Worm (Caenorhabditis elegans) whole organism, late embryonic: ENCODE data around the gene xnd-1.

ENCODE experiments used
- C38D4.7 ChIP-seq: fragments of 200-800 bp; sonication (Bioruptor generic); optimal IDR thresholded peaks from 2 replicates; lab custom pipeline; 2018; ENCODE audit warnings: mild to moderate bottlenecking, missing genetic modification characterization, moderate library complexity, missing compliant biosample characterization
- F13H6.1 ChIP-seq: sonication (generic microtip); optimal IDR thresholded peaks from 2 replicates; lab custom pipeline; 2016; ENCODE audit warnings: missing genetic modification characterization, missing compliant biosample characterization
- Y22D7AL.16 ChIP-seq: sonication (generic microtip); optimal IDR thresholded peaks from 2 replicates; lab custom pipeline; 2016; ENCODE audit warnings: missing genetic modification characterization, missing compliant biosample characterization
- ama-1 ChIP-seq: fragments of 150-350 bp; optimal IDR thresholded peaks from 2 replicates; lab custom pipeline; 2014
- ceh-14 ChIP-seq: sonication (generic microtip); optimal IDR thresholded peaks from 2 replicates; lab custom pipeline; 2016; ENCODE audit warnings: missing genotype, missing genetic modification characterization, missing compliant biosample characterization
- ceh-18 ChIP-seq: sonication (generic microtip); optimal IDR thresholded peaks from 2 replicates; lab custom pipeline; 2016; ENCODE audit warnings: missing genetic modification characterization, missing compliant biosample characterization
- ceh-19 ChIP-seq: fragments of 200-800 bp; sonication (Bioruptor generic); optimal IDR thresholded peaks from 2 replicates; lab custom pipeline; 2018; ENCODE audit warnings: mild to moderate bottlenecking, missing genetic modification characterization, missing compliant biosample characterization
- ceh-2 ChIP-seq: sonication (generic microtip); optimal IDR thresholded peaks from 2 replicates; lab custom pipeline; 2016; ENCODE audit warnings: missing genotype, missing genetic modification characterization, missing compliant biosample characterization
- ceh-22 ChIP-seq: sonication (generic microtip); optimal IDR thresholded peaks from 2 replicates; lab custom pipeline; 2017; ENCODE audit warnings: missing biosample characterization, missing genetic modification characterization
- ceh-24 ChIP-seq: sonication (generic microtip); optimal IDR thresholded peaks from 2 replicates; lab custom pipeline; 2016; ENCODE audit warnings: mild to moderate bottlenecking, missing genetic modification characterization, missing compliant biosample characterization
- ceh-31 ChIP-seq: sonication (generic microtip); optimal IDR thresholded peaks from 2 replicates; lab custom pipeline; 2016; ENCODE audit warnings: missing genetic modification characterization, missing compliant biosample characterization
- ceh-34 ChIP-seq: sonication (generic microtip); optimal IDR thresholded peaks from 2 replicates; lab custom pipeline; 2016; ENCODE audit warnings: mild to moderate bottlenecking, missing genetic modification characterization, missing compliant biosample characterization
- ceh-6 ChIP-seq: fragments of 200-800 bp; sonication (Bioruptor generic); optimal IDR thresholded peaks from 2 replicates; lab custom pipeline; 2018; ENCODE audit warnings: mild to moderate bottlenecking, missing genetic modification characterization, missing compliant biosample characterization
- ceh-9 ChIP-seq: sonication (generic microtip); optimal IDR thresholded peaks from 2 replicates; lab custom pipeline; 2016; ENCODE audit warnings: mild to moderate bottlenecking, missing genetic modification characterization, inconsistent platforms, missing compliant biosample characterization
- dmd-4 ChIP-seq: sonication (generic microtip); optimal IDR thresholded peaks from 2 replicates; lab custom pipeline; 2016; ENCODE audit warnings: borderline replicate concordance, missing genetic modification characterization, missing compliant biosample characterization
- dve-1 ChIP-seq: sonication (generic microtip); optimal IDR thresholded peaks from 2 replicates; lab custom pipeline; 2017; ENCODE audit warnings: antibody characterized with exemption, mild to moderate bottlenecking, missing genetic modification characterization, missing compliant biosample characterization
- elt-2 ChIP-seq: sonication (generic microtip); optimal IDR thresholded peaks from 2 replicates; lab custom pipeline; 2016; ENCODE audit warnings: missing genetic modification reagents, missing genetic modification characterization, missing compliant biosample characterization
- elt-4 ChIP-seq: sonication (generic microtip); optimal IDR thresholded peaks from 2 replicates; lab custom pipeline; 2016; ENCODE audit warnings: missing genetic modification characterization, missing compliant biosample characterization
- ets-4 ChIP-seq: sonication (generic microtip); optimal IDR thresholded peaks from 2 replicates; lab custom pipeline; 2016; ENCODE audit warnings: missing genetic modification characterization, missing compliant biosample characterization
- fax-1 ChIP-seq: sonication (generic microtip); optimal IDR thresholded peaks from 2 replicates; lab custom pipeline; 2016; ENCODE audit warnings: missing genotype, missing genetic modification characterization, missing compliant biosample characterization
- fkh-6 ChIP-seq: sonication (generic microtip); optimal IDR thresholded peaks from 2 replicates; lab custom pipeline; 2016; ENCODE audit warnings: missing genetic modification characterization, missing compliant biosample characterization
- hlh-30 ChIP-seq: sonication (generic microtip); optimal IDR thresholded peaks from 2 replicates; lab custom pipeline; 2017; ENCODE audit warnings: antibody characterized with exemption, missing genetic modification characterization, missing compliant biosample characterization; ENCODE audit not compliant: insufficient read depth
- hlh-8 ChIP-seq: sonication (generic microtip); optimal IDR thresholded peaks from 2 replicates; lab custom pipeline; 2016; ENCODE audit warnings: missing genotype, missing genetic modification characterization, missing compliant biosample characterization
- lim-6 ChIP-seq: sonication (generic microtip); optimal IDR thresholded peaks from 2 replicates; lab custom pipeline; 2016; ENCODE audit warnings: missing genetic modification characterization, missing compliant biosample characterization
- lin-11 ChIP-seq: fragments of 200-800 bp; sonication (Bioruptor generic); optimal IDR thresholded peaks from 2 replicates; lab custom pipeline; 2018; ENCODE audit warnings: mild to moderate bottlenecking, missing genetic modification characterization, missing compliant biosample characterization
- madf-2 ChIP-seq: sonication (generic microtip); optimal IDR thresholded peaks from 2 replicates; lab custom pipeline; 2017; ENCODE audit warnings: missing genetic modification characterization, missing compliant biosample characterization
- nfya-1 ChIP-seq: sonication (generic microtip); optimal IDR thresholded peaks from 2 replicates; lab custom pipeline; 2017; ENCODE audit warnings: missing genetic modification characterization, mild to moderate bottlenecking, missing compliant biosample characterization, antibody characterized with exemption, moderate library complexity
- nhr-11 ChIP-seq: fragments of 150-350 bp; optimal IDR thresholded peaks from 2 replicates; lab custom pipeline; 2014; ENCODE audit warnings: missing biosample characterization, missing genetic modification characterization
- odd-2 ChIP-seq: sonication (generic microtip); optimal IDR thresholded peaks from 2 replicates; lab custom pipeline; 2017; ENCODE audit warnings: antibody characterized with exemption, mild to moderate bottlenecking, missing genetic modification characterization, missing compliant biosample characterization
- pat-9 ChIP-seq: fragments of 200-800 bp; sonication (Bioruptor generic); optimal IDR thresholded peaks from 2 replicates; lab custom pipeline; 2018; ENCODE audit warnings: mild to moderate bottlenecking, missing genetic modification characterization, moderate library complexity, missing compliant biosample characterization
- pax-1 ChIP-seq: fragments of 150-350 bp; optimal IDR thresholded peaks from 2 replicates; lab custom pipeline; 2014; ENCODE audit warnings: missing biosample characterization, missing genetic modification characterization
- pros-1 ChIP-seq: fragments of 150-350 bp; optimal IDR thresholded peaks from 2 replicates; lab custom pipeline; 2014; ENCODE audit warnings: missing biosample characterization, missing genetic modification reagents, missing genetic modification characterization
- ref-2 ChIP-seq: sonication (generic microtip); optimal IDR thresholded peaks from 2 replicates; lab custom pipeline; 2016; ENCODE audit warnings: missing genetic modification characterization, missing compliant biosample characterization
- rnt-1 ChIP-seq: sonication (generic microtip); optimal IDR thresholded peaks from 2 replicates; lab custom pipeline; 2016; ENCODE audit warnings: missing genetic modification characterization, missing compliant biosample characterization
- sox-4 ChIP-seq: sonication (generic microtip); optimal IDR thresholded peaks from 2 replicates; lab custom pipeline; 2017; ENCODE audit warnings: mild to moderate bottlenecking, missing genetic modification characterization, inconsistent platforms, missing compliant biosample characterization
- tbx-2 ChIP-seq: sonication (generic microtip); optimal IDR thresholded peaks from 2 replicates; lab custom pipeline; 2016; ENCODE audit warnings: missing genetic modification characterization, missing compliant biosample characterization
- tbx-7 ChIP-seq: sonication (generic microtip); optimal IDR thresholded peaks from 2 replicates; lab custom pipeline; 2016; ENCODE audit warnings: missing genotype, missing genetic modification characterization, missing compliant biosample characterization
- unc-42 ChIP-seq: sonication (generic microtip); optimal IDR thresholded peaks from 2 replicates; lab custom pipeline; 2016; ENCODE audit warnings: missing genotype, missing genetic modification characterization, missing compliant biosample characterization
- unc-55 ChIP-seq: sonication (generic microtip); optimal IDR thresholded peaks from 2 replicates; lab custom pipeline; 2017; ENCODE audit warnings: missing biosample characterization, missing genetic modification reagents, missing genetic modification characterization
- zip-5 ChIP-seq: sonication (generic microtip); optimal IDR thresholded peaks from 2 replicates; lab custom pipeline; 2016; ENCODE audit warnings: missing genetic modification characterization, missing compliant biosample characterization
- ztf-16 ChIP-seq: sonication (generic microtip); optimal IDR thresholded peaks from 2 replicates; lab custom pipeline; 2017; ENCODE audit warnings: missing genetic modification characterization, missing compliant biosample characterization

The xnd-1 gene

ce11 chrIII:5614648-5615047, 10.4 kb downstream of the xnd-1 start, which contains the start of gene basl-1:
Gene basl-1, plus strand, starts transcription at chrIII:5614948.
- no peak for TF ChIP-seq pat-9 (tag; lab: Kevin White, UChicago)
- TF ChIP-seq ceh-22 (tag; lab: Kevin White, UChicago), result no peak
- no peak for TF ChIP-seq rnt-1 (tag; lab: Kevin White, UChicago)
- TF ChIP-seq fax-1, result no peak
- no peak for TF ChIP-seq nfya-1 (tag; lab: Kevin White, UChicago)
- no peak for TF ChIP-seq hlh-8 (tag; lab: Kevin White, UChicago)
- TF ChIP-seq ztf-16 (tag; lab: Kevin White, UChicago), result no peak
- no peak for TF ChIP-seq madf-2 (tag; lab: Kevin White, UChicago)
- TF ChIP-seq ceh-19, result no peak
- no peak for TF ChIP-seq pax-1
- TF ChIP-seq lin-11 (tag; lab: Kevin White, UChicago), result no peak

ce11 chrIII:5615675-5616074, 11.4 kb downstream of the xnd-1 start:
- TF ChIP-seq ceh-18 (tag; lab: Kevin White, UChicago), result no peak
- TF ChIP-seq nfya-1 (tag; lab: Kevin White, UChicago), result peak; percentile 56

ce11 chrIII:5620186-5620585, 15.9 kb downstream of the xnd-1 start:
- no peak for TF ChIP-seq ceh-6 (GFP tag; lab: Kevin White, UChicago)
- no peak for TF ChIP-seq lim-6 (tag; lab: Kevin White, UChicago)
- no peak for TF ChIP-seq madf-2 (tag; lab: Kevin White, UChicago)
- TF ChIP-seq F13H6.1, result no peak
- no peak for TF ChIP-seq pros-1 (tag; lab: Kevin White, UChicago)
- no peak for TF ChIP-seq elt-4 (tag; lab: Kevin White, UChicago)
- no peak for TF ChIP-seq ceh-22 (tag; lab: Kevin White, UChicago)
- TF ChIP-seq ama-1 (lab: Kevin White, UChicago), result no peak
- TF ChIP-seq C38D4.7, result no peak
- TF ChIP-seq ceh-2 (tag; lab: Kevin White, UChicago), result no peak
- no peak for TF ChIP-seq unc-55 (GFP tag; lab: Kevin White, UChicago)
- no peak for TF ChIP-seq ceh-14 (tag; lab: Kevin White, UChicago)
- TF ChIP-seq unc-42 (tag; lab: Kevin White, UChicago), result no peak
- TF ChIP-seq nhr-11 (tag; lab: Kevin White, UChicago), result no peak

- TF ChIP-seq rnt-1 (tag; lab: Kevin White, UChicago), result no peak
- TF ChIP-seq F13H6.1, result peak; percentile 23
- TF ChIP-seq elt-2, result peak; percentile 63
- TF ChIP-seq ceh-2 (tag; lab: Kevin White, UChicago), result peak; percentile 17
- TF ChIP-seq tbx-2 (tag; lab: Kevin White, UChicago), result peak; percentile 44
- TF ChIP-seq dve-1 (tag; lab: Kevin White, UChicago), result peak; percentile 28
- TF ChIP-seq unc-42 (tag; lab: Kevin White, UChicago), result peak; percentile 42
- TF ChIP-seq ceh-34 (tag; lab: Kevin White, UChicago), result peak; percentile 34
- TF ChIP-seq ceh-18 (tag; lab: Kevin White, UChicago), result peak; percentile 8
- peak; percentile 11 for TF ChIP-seq sox-4 (tag; lab: Kevin White, UChicago)
- no peak for TF ChIP-seq tbx-7 (tag; lab: Kevin White, UChicago)
- peak; percentile 76 for TF ChIP-seq nfya-1 (tag; lab: Kevin White, UChicago)
- no peak for TF ChIP-seq ceh-24
- TF ChIP-seq ets-4 (tag; lab: Kevin White, UChicago), result peak; percentile 60
- no peak for TF ChIP-seq odd-2 (tag; lab: Kevin White, UChicago)
- no peak for TF ChIP-seq Y22D7AL.16 (tag; lab: Kevin White, UChicago)
- TF ChIP-seq ceh-6 (GFP tag; lab: Kevin White, UChicago), result no peak
- peak; percentile 33 for TF ChIP-seq ref-2 (tag; lab: Kevin White, UChicago)
- no peak for TF ChIP-seq ama-1 (lab: Kevin White, UChicago)
- no peak for TF ChIP-seq fkh-6 (tag; lab: Kevin White, UChicago)
- no peak for TF ChIP-seq madf-2 (tag; lab: Kevin White, UChicago)
- TF ChIP-seq ceh-14 (tag; lab: Kevin White, UChicago), result peak; percentile 33
- TF ChIP-seq nhr-11 (tag; lab: Kevin White, UChicago), result no peak
- TF ChIP-seq dmd-4 (tag; lab: Kevin White, UChicago), result no peak
- TF ChIP-seq ceh-19, result peak; percentile 40
- no peak for TF ChIP-seq zip-5 (tag; lab: Kevin White, UChicago)
- TF ChIP-seq unc-55 (GFP tag; lab: Kevin White, UChicago), result peak; percentile 85
- TF ChIP-seq ceh-31, result peak; percentile 77
- no peak for TF ChIP-seq pax-1
- no peak for TF ChIP-seq lim-6 (tag; lab: Kevin White, UChicago)
- TF ChIP-seq ceh-9, result no peak
- peak; percentile 23 for TF ChIP-seq hlh-30 (tag; lab: Kevin White, UChicago)
Observed at ce11 chrIII:5621236-5621635, 17.0 kb downstream of the xnd-1 start.
